Worm (Caenorhabditis elegans): ENCODE results near the gene dig-1.

ce11 chrIII:6802488-6802887 is 56.4 kb downstream of the dig-1 start, which contains the start of gene lim-8:
- TF ChIP-seq ama-1 (optimal IDR thresholded peaks at IDR 0.05) (no peak), flt-1 (GFP tag; IDR thresholded peaks at IDR 0.05) (no peak), ceh-36 (tag; optimal IDR thresholded peaks at IDR 0.05) (no peak), ceh-13 (GFP tag; optimal IDR thresholded peaks at IDR 0.05) (no peak), aly-1 (tag; optimal IDR thresholded peaks at IDR 0.05) (no peak), hmg-4 (GFP tag; optimal IDR thresholded peaks at IDR 0.05) (no peak), scrt-1 (GFP tag; IDR thresholded peaks at IDR 0.05) (no peak), tbx-37 (GFP tag; conservative IDR thresholded peaks at IDR 0.05) (no peak), pes-1 (GFP tag; IDR thresholded peaks at IDR 0.05) (no peak), hnd-1 (tag; optimal IDR thresholded peaks at IDR 0.05) (no peak), sea-1 (GFP tag; conservative IDR thresholded peaks at IDR 0.05) (no peak)
